Fruit fly (Drosophila melanogaster) whole organism, wandering third instar larva: Measurements from ENCODE around the gene CG4238.

ENCODE experiments used
- br ChIP-seq: fragments of 200-800 bp; sonication (Bioruptor generic); optimal IDR thresholded peaks from 2 replicates; lab custom pipeline; 2016; ENCODE audit warnings: missing biosample characterization, missing genetic modification characterization
- brk ChIP-seq: fragments of 200-800 bp; sonication (Bioruptor generic); optimal IDR thresholded peaks from 2 replicates; lab custom pipeline; 2016; ENCODE audit warnings: missing biosample characterization, mild to moderate bottlenecking, missing genetic modification characterization
- pan ChIP-seq: fragments of >200 bp; optimal IDR thresholded peaks from 2 replicates; lab custom pipeline; 2017
- rgr ChIP-seq: fragments of 200-800 bp; sonication (Bioruptor generic); optimal IDR thresholded peaks from 3 replicates; lab custom pipeline; 2016; ENCODE audit warnings: missing biosample characterization, mild to moderate bottlenecking, missing genetic modification characterization

DNA sequence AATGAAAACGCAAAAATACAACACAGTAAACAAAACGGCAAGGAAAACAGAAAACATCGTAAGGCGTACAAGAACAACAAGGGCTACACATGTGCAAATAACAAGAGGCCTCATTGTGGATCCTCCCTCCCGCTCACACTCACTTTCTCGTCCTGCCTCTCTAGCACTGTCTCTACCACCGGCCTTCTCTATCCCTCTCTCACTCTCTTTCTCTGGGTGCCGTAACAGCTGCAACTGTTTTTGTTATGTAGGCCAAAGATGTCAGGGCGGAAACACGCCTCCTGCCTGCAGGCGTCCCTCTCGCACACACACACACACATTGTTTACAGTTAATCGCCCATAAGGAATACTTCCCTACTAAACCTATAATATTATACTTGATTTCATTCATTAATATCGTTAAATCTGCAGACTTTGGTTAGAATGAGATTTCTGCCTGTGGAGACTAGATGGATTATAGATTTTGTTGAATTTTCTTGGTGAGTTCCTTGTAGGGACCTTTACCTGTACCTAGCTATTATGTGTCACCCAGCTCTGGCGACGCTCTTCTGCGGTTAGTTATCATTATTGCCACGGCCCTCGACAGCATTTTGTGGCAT is 4.3 kb downstream of the CG4238 start:
- TF ChIP-seq pan (lab: Kevin White, UChicago): no peak
- TF ChIP-seq brk (GFP tag; lab: Kevin White, UChicago): no peak
- no peak for TF ChIP-seq rgr (GFP tag; lab: Kevin White, UChicago)
- TF ChIP-seq br (GFP tag; lab: Kevin White, UChicago): no peak
